Fruit fly (Drosophila melanogaster): Measurements from ENCODE around the gene betaGlu.

betaGlu gene

DNA sequence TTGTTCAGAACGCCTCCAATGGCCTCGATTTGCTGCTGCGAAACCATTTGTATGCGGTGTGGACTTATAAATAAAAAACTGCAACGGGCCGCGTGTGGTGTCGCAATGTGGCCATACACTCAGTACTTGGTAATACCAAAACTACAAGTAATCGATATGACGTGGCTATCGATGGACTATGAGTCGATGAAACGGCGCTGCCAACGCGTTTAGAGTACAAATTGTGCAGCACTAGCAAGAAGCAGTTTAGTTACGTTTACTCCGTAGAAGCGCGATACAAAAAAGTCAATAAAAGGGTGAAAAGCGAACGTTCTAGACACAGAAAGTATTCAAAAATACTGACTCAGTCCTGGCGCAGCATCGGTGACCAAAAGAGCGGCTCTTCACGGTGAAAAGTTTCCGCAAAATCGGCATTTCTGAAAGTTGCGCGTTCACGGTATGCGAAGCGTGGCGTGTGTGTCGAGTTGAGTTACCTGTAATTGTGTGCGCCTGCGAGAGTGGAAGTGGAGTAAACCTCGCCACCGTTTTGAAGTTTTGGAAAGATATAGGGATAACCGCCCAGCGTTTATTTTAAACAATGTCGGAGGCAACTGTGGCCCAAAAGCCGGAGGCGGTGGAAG lies 24.1 kb downstream of the betaGlu start, which contains the start of the genes nero and CG1910:
TSS of gene nero (minus strand) at position 130 of the 620 bp plus-strand sequence.
TSS of gene CG1910 (plus strand) at position 215 of the 620 bp plus-strand sequence.
- no peak for TF ChIP-seq ttk (optimal IDR thresholded peaks at IDR 0.05)
- TF ChIP-seq h (optimal IDR thresholded peaks at IDR 0.05): no peak
- TF ChIP-seq Myc (optimal IDR thresholded peaks at IDR 0.05): no peak
- no peak for TF ChIP-seq Sin3A (optimal IDR thresholded peaks at IDR 0.05)
- no peak for TF ChIP-seq insv (optimal IDR thresholded peaks at IDR 0.05)
- TF ChIP-seq psq (optimal IDR thresholded peaks at IDR 0.05): no peak

- TF ChIP-seq Myc (optimal IDR thresholded peaks at IDR 0.05) (no peak), insv (optimal IDR thresholded peaks at IDR 0.05) (no peak), ttk (optimal IDR thresholded peaks at IDR 0.05) (no peak), h (optimal IDR thresholded peaks at IDR 0.05) (no peak), psq (optimal IDR thresholded peaks at IDR 0.05) (no peak), Sin3A (optimal IDR thresholded peaks at IDR 0.05) (no peak)
Observed at dm6 chr3R:31745629-31746081, 26.0 kb downstream of the betaGlu start, which contains the start of gene awd. awd (minus strand) TSS chr3R:31746077.

DNA sequence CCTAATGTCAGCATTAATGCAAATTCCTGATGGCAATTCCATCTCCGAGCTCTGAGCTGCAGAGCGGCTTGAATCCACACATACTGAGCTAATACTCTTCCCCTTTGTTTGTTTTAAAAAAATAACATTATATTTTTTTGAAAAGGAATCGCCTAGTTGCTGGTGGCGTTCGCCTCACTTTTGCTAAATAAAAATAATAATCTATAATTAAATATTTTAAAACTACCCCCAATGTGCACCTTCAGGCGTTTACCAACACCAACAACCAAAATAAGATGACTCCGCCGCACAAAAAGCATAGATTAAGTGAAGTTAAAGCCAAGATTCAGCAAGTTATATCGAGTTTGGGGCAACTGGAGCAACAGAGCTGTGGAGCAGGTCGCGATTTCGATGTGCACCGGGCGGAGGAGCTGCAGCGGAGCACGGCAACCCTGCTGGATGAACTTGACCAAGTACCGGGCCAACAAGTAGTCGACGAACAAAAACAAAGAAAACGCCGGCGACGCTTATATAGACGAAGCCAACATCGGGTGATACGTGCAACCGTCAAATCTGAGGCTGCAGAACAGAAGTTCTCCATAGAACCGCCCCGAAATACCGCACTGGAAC lies 27.5 kb downstream of the betaGlu start, which contains the start of gene CG1896:
TSS of gene CG1896 (plus strand) at position 239 of the 609 bp plus-strand sequence.
- TF ChIP-seq insv (optimal IDR thresholded peaks at IDR 0.05) (no peak), h (optimal IDR thresholded peaks at IDR 0.05) (no peak), Sin3A (optimal IDR thresholded peaks at IDR 0.05) (no peak), psq (optimal IDR thresholded peaks at IDR 0.05) (no peak), ttk (optimal IDR thresholded peaks at IDR 0.05) (no peak), Myc (optimal IDR thresholded peaks at IDR 0.05) (no peak)

DNA sequence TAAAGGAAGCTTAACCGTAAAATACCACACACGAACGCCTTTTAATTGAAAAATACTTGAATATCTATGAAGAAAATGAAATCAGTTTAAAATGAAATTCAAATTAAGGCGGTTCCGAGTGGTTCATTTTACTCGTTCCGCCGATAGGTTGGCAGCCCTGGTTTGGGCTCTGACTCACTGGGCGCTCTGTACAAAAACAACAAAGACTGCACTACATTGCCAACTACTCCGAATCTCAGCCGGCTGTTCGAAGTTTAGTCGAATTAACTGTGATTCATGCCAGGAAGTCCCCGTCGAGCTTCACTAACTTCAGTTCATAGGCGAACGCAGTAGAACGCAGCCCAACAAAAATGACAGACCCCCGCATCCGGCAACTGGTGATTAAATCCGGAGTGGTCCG lies 28.4 kb downstream of the betaGlu start, which contains the start of gene Tbca:
TSS of gene Tbca (plus strand) at position 212 of the 400 bp plus-strand sequence.
- TF ChIP-seq Myc (optimal IDR thresholded peaks at IDR 0.05) (no peak), psq (optimal IDR thresholded peaks at IDR 0.05) (no peak), insv (optimal IDR thresholded peaks at IDR 0.05) (no peak), ttk (optimal IDR thresholded peaks at IDR 0.05) (no peak), h (optimal IDR thresholded peaks at IDR 0.05) (no peak), Sin3A (optimal IDR thresholded peaks at IDR 0.05) (no peak)

DNA sequence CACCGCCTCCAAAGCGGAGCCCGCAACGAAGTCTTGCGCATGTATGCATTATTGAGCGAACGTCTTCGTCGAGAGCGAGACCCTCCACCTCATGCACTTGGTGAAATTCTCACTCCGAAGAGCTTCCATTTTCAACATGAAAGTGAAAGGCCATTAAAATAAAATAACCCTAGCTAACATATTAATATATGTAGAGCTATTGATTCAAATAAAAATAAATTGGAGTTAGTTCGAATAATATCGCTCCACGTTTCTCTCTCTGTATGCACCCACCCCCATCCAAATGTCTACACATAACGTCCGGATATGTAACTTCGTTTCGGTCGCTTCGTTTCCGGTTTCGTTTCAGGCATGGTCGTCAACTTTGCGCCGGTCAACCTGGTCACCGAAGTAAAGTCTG lies 30.4 kb downstream of the betaGlu start:
- TF ChIP-seq ttk (optimal IDR thresholded peaks at IDR 0.05) (no peak), psq (optimal IDR thresholded peaks at IDR 0.05) (no peak), insv (optimal IDR thresholded peaks at IDR 0.05) (no peak), Myc (optimal IDR thresholded peaks at IDR 0.05) (no peak), h (optimal IDR thresholded peaks at IDR 0.05) (no peak), Sin3A (optimal IDR thresholded peaks at IDR 0.05) (no peak)

dm6 chr3R:31739067-31739786 lies 32.4 kb downstream of the betaGlu start:
- TF ChIP-seq Sin3A (optimal IDR thresholded peaks at IDR 0.05): no peak
- TF ChIP-seq ttk (optimal IDR thresholded peaks at IDR 0.05): no peak
- TF ChIP-seq psq (optimal IDR thresholded peaks at IDR 0.05): no peak
- TF ChIP-seq insv (optimal IDR thresholded peaks at IDR 0.05): no peak
- TF ChIP-seq h (optimal IDR thresholded peaks at IDR 0.05): no peak
- TF ChIP-seq Myc (optimal IDR thresholded peaks at IDR 0.05): no peak

- TF ChIP-seq Myc (optimal IDR thresholded peaks at IDR 0.05) (no peak), insv (optimal IDR thresholded peaks at IDR 0.05) (no peak), Sin3A (optimal IDR thresholded peaks at IDR 0.05) (no peak), ttk (optimal IDR thresholded peaks at IDR 0.05) (no peak), h (optimal IDR thresholded peaks at IDR 0.05) (no peak), psq (optimal IDR thresholded peaks at IDR 0.05) (no peak)
Observed at dm6 chr3R:31738060-31738619, 33.5 kb downstream of the betaGlu start, which contains the start of gene eEF1alpha2. eEF1alpha2 (plus strand) TSS chr3R:31738468.

DNA sequence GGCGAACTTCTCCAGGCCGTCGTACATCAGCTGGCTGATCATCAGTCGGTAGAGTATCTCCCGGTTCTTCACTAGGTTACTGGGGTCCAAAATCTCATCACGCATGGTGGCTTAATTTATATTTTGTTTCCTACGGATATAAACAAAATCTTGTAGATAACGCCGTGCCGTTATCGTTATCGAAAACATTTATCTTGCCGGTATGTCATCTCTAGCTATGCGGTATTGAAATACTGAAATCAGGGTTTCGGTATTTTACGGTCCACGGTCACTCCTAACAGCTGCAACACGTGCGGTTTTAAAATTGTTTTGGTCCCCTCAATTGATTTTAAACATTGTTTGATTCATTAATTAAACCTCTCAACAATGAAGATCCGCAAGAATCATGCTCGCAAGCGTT lies 34.9 kb downstream of the betaGlu start, which contains the start of the genes CstF50 and CG11563:
TSS of gene CstF50 (minus strand) at position 188 of the 400 bp plus-strand sequence.
TSS of gene CG11563 (plus strand) at position 260 of the 400 bp plus-strand sequence.
- TF ChIP-seq Sin3A (optimal IDR thresholded peaks at IDR 0.05): no peak
- no peak for TF ChIP-seq psq (optimal IDR thresholded peaks at IDR 0.05)
- no peak for TF ChIP-seq ttk (optimal IDR thresholded peaks at IDR 0.05)
- TF ChIP-seq Myc (optimal IDR thresholded peaks at IDR 0.05): no peak
- TF ChIP-seq insv (optimal IDR thresholded peaks at IDR 0.05): no peak
- no peak for TF ChIP-seq h (optimal IDR thresholded peaks at IDR 0.05)

DNA sequence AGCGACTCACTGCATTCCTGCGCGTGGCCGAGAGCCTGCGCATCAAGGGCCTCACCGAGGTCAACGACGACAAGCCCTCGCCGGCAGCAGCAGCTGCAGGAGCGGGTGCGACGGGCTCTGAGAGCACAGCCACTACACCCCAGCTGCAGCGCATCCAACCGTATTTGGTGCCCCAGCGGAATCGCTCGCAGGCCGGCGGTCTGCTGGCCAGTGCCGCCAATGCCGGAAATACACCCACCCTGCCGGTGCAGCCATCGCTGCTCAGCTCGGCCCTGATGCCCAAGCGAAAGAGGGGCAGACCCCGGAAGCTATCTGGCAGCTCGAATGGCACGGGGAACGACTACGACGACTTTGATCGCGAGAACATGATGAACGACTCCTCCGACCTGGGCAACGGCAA lies 43.9 kb downstream of the betaGlu start:
- TF ChIP-seq Sin3A (optimal IDR thresholded peaks at IDR 0.05) (no peak), h (optimal IDR thresholded peaks at IDR 0.05) (no peak), psq (optimal IDR thresholded peaks at IDR 0.05) (no peak), insv (optimal IDR thresholded peaks at IDR 0.05) (no peak), Myc (optimal IDR thresholded peaks at IDR 0.05) (no peak), ttk (optimal IDR thresholded peaks at IDR 0.05) (no peak)

dm6 chr3R:31726286-31726685 lies 45.4 kb downstream of the betaGlu start:
- TF ChIP-seq h (optimal IDR thresholded peaks at IDR 0.05) (no peak), Myc (optimal IDR thresholded peaks at IDR 0.05) (no peak), ttk (optimal IDR thresholded peaks at IDR 0.05) (no peak), psq (optimal IDR thresholded peaks at IDR 0.05) (no peak), Sin3A (optimal IDR thresholded peaks at IDR 0.05) (no peak), insv (optimal IDR thresholded peaks at IDR 0.05) (no peak)

DNA sequence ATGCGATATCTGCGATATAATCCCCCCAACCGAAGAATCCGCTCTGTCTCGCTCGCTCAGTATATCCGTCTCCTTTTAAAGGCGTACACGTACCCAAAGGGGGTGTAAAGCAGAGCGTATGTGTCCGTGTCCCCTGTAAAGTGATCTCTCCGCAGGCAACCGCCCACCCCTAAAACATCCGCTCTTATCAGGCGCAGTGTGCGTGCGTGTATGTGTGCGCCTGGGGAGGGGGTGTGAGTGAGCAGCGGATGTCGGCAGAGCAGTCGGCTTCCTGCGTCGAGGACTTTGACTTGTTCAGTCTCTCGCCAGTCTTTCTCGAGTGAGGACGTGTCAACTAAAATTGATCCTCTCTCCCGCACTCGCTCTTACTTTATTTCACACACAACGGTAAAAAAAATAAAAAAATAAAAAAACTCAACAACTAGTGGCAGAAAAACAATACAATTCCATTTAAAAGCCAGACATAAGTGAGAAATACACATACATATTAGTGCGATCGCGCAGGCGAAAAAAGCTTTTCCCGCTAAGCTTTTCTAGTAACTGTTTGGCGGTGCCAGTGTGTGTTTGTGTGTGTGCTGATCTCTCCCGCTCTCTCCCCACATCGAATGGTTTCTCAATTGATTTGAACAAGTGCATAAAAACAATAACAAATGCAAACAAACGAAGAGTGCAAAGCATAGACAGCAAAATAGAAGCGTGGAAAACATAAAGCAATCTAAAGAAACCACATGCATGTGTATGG lies 46.0 kb downstream of the betaGlu start:
- TF ChIP-seq ttk (optimal IDR thresholded peaks at IDR 0.05) (no peak), insv (optimal IDR thresholded peaks at IDR 0.05) (no peak), Sin3A (optimal IDR thresholded peaks at IDR 0.05) (no peak), Myc (optimal IDR thresholded peaks at IDR 0.05) (no peak), h (optimal IDR thresholded peaks at IDR 0.05) (no peak)
